Fruit fly (Drosophila melanogaster) whole organism, embryonic: ENCODE results near the gene CG33124.

ENCODE experiments used
- C15 ChIP-seq: fragments of 200-800 bp; sonication (Bioruptor generic); IDR thresholded peaks from 3 replicates; pipeline ENCODE4 v1.3.6; 2022; ENCODE audit warnings: missing biosample characterization, missing genetic modification characterization
- CG10147 ChIP-seq: fragments of 200-800 bp; sonication (Bioruptor generic); optimal IDR thresholded peaks from 2 replicates; lab custom pipeline; 2019; ENCODE audit warnings: missing biosample characterization, mild to moderate bottlenecking, missing genetic modification characterization, moderate library complexity
- CG11696 ChIP-seq: fragments of 200-800 bp; sonication (Bioruptor generic); IDR thresholded peaks from 2 replicates; pipeline ENCODE4 v1.3.6; 2022; ENCODE audit warnings: missing biosample characterization, missing genetic modification characterization
- CG11723 ChIP-seq: fragments of 200-800 bp; sonication (Bioruptor generic); optimal IDR thresholded peaks from 2 replicates; lab custom pipeline; 2017; ENCODE audit warnings: missing biosample characterization, mild to moderate bottlenecking, missing genetic modification characterization
- CG12942 ChIP-seq: fragments of 200-800 bp; sonication (Bioruptor generic); optimal IDR thresholded peaks from 3 replicates; lab custom pipeline; 2016; ENCODE audit warnings: missing biosample characterization, missing genetic modification characterization
- CG15073 ChIP-seq: fragments of 200-800 bp; sonication (Bioruptor generic); optimal IDR thresholded peaks from 2 replicates; lab custom pipeline; 2016; ENCODE audit warnings: missing biosample characterization, missing genetic modification characterization
- CG1647 ChIP-seq: fragments of 200-800 bp; sonication (Bioruptor generic); optimal IDR thresholded peaks from 3 replicates; lab custom pipeline; 2016; ENCODE audit warnings: missing biosample characterization, missing genetic modification characterization
- CG1832 ChIP-seq: fragments of 200-800 bp; sonication (Bioruptor generic); optimal IDR thresholded peaks from 2 replicates; lab custom pipeline; 2017; ENCODE audit warnings: missing biosample characterization, mild to moderate bottlenecking, missing genetic modification characterization, inconsistent platforms
- CG18599 ChIP-seq: fragments of 200-800 bp; sonication (Bioruptor generic); optimal IDR thresholded peaks from 3 replicates; lab custom pipeline; 2017; ENCODE audit warnings: missing biosample characterization, missing genetic modification characterization, mild to moderate bottlenecking, moderate library complexity, missing genetic modification reagents
- CG2116 ChIP-seq: fragments of 200-800 bp; sonication (Bioruptor generic); optimal IDR thresholded peaks from 3 replicates; lab custom pipeline; 2018; ENCODE audit warnings: missing biosample characterization, mild to moderate bottlenecking, missing genetic modification characterization
- CG2199 ChIP-seq: fragments of 200-800 bp; sonication (Bioruptor generic); IDR thresholded peaks from 3 replicates; pipeline ENCODE4 v1.3.6; 2022; ENCODE audit warnings: missing biosample characterization, missing genetic modification characterization
- CG3847 ChIP-seq: fragments of 200-800 bp; sonication (Bioruptor generic); IDR thresholded peaks from 2 replicates; pipeline ENCODE4 v1.3.6; 2022; ENCODE audit warnings: missing biosample characterization, missing genetic modification characterization
- CG3995 ChIP-seq: fragments of 200-800 bp; sonication (Bioruptor generic); optimal IDR thresholded peaks from 3 replicates; lab custom pipeline; 2016; ENCODE audit warnings: missing biosample characterization, missing genetic modification characterization
- CG6654 ChIP-seq: fragments of 200-800 bp; sonication (Bioruptor generic); optimal IDR thresholded peaks from 2 replicates; lab custom pipeline; 2017; ENCODE audit warnings: missing biosample characterization, mild to moderate bottlenecking, missing genetic modification characterization
- CG7745 ChIP-seq: fragments of 200-800 bp; sonication (Bioruptor generic); optimal IDR thresholded peaks from 2 replicates; lab custom pipeline; 2018; ENCODE audit warnings: missing biosample characterization, mild to moderate bottlenecking, missing genetic modification characterization, moderate library complexity
- Drgx ChIP-seq: fragments of 200-800 bp; sonication (Bioruptor generic); IDR thresholded peaks from 2 replicates; pipeline ENCODE4 v1.3.6; 2022; ENCODE audit warnings: missing biosample characterization, missing genetic modification characterization
- Elba2 ChIP-seq: fragments of 200-800 bp; sonication (Bioruptor generic); optimal IDR thresholded peaks from 3 replicates; lab custom pipeline; 2016; ENCODE audit warnings: missing biosample characterization, missing genetic modification characterization
- Ets97D ChIP-seq: fragments of 200-800 bp; sonication (Bioruptor generic); optimal IDR thresholded peaks from 3 replicates; lab custom pipeline; 2016; ENCODE audit warnings: missing biosample characterization, missing genetic modification characterization
- Fer1 ChIP-seq: fragments of 200-800 bp; sonication (Bioruptor generic); optimal IDR thresholded peaks from 2 replicates; lab custom pipeline; 2017; ENCODE audit warnings: missing biosample characterization, mild to moderate bottlenecking, missing genetic modification characterization
- HLH3B ChIP-seq: fragments of 200-800 bp; sonication (Bioruptor generic); IDR thresholded peaks from 2 replicates; pipeline ENCODE4 v1.3.6; 2022; ENCODE audit warnings: missing biosample characterization, missing genetic modification characterization
- Hr3 ChIP-seq: fragments of 200-800 bp; sonication (Bioruptor generic); optimal IDR thresholded peaks from 3 replicates; lab custom pipeline; 2016; ENCODE audit warnings: missing biosample characterization, missing genetic modification characterization
- Hr51 ChIP-seq, 2 experiments: fragments of 200-800 bp; sonication (Bioruptor generic); optimal IDR thresholded peaks; 2 replicates in 1 of 2; 3 replicates in 1 of 2; lab custom pipeline; 2016 to 2018; ENCODE audit warnings: missing biosample characterization in 2 of 2, missing genetic modification characterization in 2 of 2, mild to moderate bottlenecking in 1 of 2, moderate library complexity in 1 of 2
- Jarid2 ChIP-seq: fragments of 200-800 bp; sonication (Bioruptor generic); optimal IDR thresholded peaks from 3 replicates; lab custom pipeline; 2017; ENCODE audit warnings: mild to moderate bottlenecking, missing biosample characterization, missing genetic modification reagents, missing genetic modification characterization
- MESR4 ChIP-seq: fragments of 200-800 bp; sonication (Bioruptor generic); optimal IDR thresholded peaks from 2 replicates; lab custom pipeline; 2018; ENCODE audit warnings: missing biosample characterization, mild to moderate bottlenecking, missing genetic modification characterization, moderate library complexity
- Neu2 ChIP-seq: fragments of 200-800 bp; sonication (Bioruptor generic); optimal IDR thresholded peaks from 3 replicates; lab custom pipeline; 2016; ENCODE audit warnings: missing biosample characterization, missing genetic modification characterization, borderline replicate concordance
- Sox102F ChIP-seq: fragments of 200-800 bp; sonication (Bioruptor generic); optimal IDR thresholded peaks from 2 replicates; lab custom pipeline; 2018; ENCODE audit warnings: missing biosample characterization, mild to moderate bottlenecking, missing genetic modification characterization, moderate library complexity
- Spps ChIP-seq: fragments of 200-800 bp; sonication (Bioruptor generic); optimal IDR thresholded peaks from 2 replicates; lab custom pipeline; 2018; ENCODE audit warnings: missing biosample characterization, mild to moderate bottlenecking, missing genetic modification characterization
- Ssrp ChIP-seq: fragments of 200-800 bp; sonication (Bioruptor generic); optimal IDR thresholded peaks from 2 replicates; lab custom pipeline; 2018; ENCODE audit warnings: missing biosample characterization, mild to moderate bottlenecking, missing genetic modification characterization, moderate library complexity
- Taf1 ChIP-seq: fragments of 200-800 bp; sonication (Bioruptor generic); IDR thresholded peaks from 2 replicates; pipeline ENCODE4 v1.3.6; 2022; ENCODE audit warnings: missing biosample characterization, missing genetic modification characterization
- Tbp ChIP-seq: fragments of >200 bp; optimal IDR thresholded peaks from 2 replicates; lab custom pipeline; 2018; ENCODE audit warnings: missing biosample characterization, missing genetic modification characterization
- ara ChIP-seq: fragments of 200-800 bp; sonication (Bioruptor generic); IDR thresholded peaks from 2 replicates; pipeline ENCODE4 v1.3.6; 2022; ENCODE audit warnings: missing biosample characterization, missing genetic modification characterization
- ase ChIP-seq: fragments of 200-800 bp; sonication (Bioruptor generic); IDR thresholded peaks from 3 replicates; pipeline ENCODE4 v1.3.6; 2022; ENCODE audit warnings: missing biosample characterization, missing genetic modification characterization
- bowl ChIP-seq: fragments of 200-800 bp; sonication (Bioruptor generic); IDR thresholded peaks from 2 replicates; pipeline ENCODE4 v1.3.6; 2022; ENCODE audit warnings: missing biosample characterization, missing genetic modification characterization
- crp ChIP-seq, 2 experiments: fragments of 200-800 bp; sonication (Bioruptor generic); optimal IDR thresholded peaks; 2 replicates in 1 of 2; 3 replicates in 1 of 2; lab custom pipeline; 2017; ENCODE audit warnings: missing biosample characterization in 2 of 2, missing genetic modification characterization in 2 of 2, mild to moderate bottlenecking in 1 of 2, moderate library complexity in 1 of 2
- cwo ChIP-seq: fragments of 200-800 bp; sonication (Bioruptor generic); optimal IDR thresholded peaks from 3 replicates; lab custom pipeline; 2017; ENCODE audit warnings: missing biosample characterization, missing genetic modification characterization, mild to moderate bottlenecking, moderate library complexity, missing genetic modification reagents
- danr ChIP-seq: fragments of 200-800 bp; sonication (Bioruptor generic); IDR thresholded peaks from 2 replicates; pipeline ENCODE4 v1.3.6; 2022; ENCODE audit warnings: missing biosample characterization, missing genetic modification characterization
- dpn ChIP-seq, 2 experiments: fragments of 200-800 bp; sonication (Bioruptor generic); optimal IDR thresholded peaks; 3 replicates each; lab custom pipeline; 2016; ENCODE audit warnings: missing biosample characterization in 2 of 2, missing genetic modification characterization in 2 of 2
- fd96Cb ChIP-seq: fragments of 200-800 bp; sonication (Bioruptor generic); optimal IDR thresholded peaks from 2 replicates; lab custom pipeline; 2018; ENCODE audit warnings: missing biosample characterization, mild to moderate bottlenecking, missing genetic modification characterization, moderate library complexity
- gsb-n ChIP-seq: fragments of 200-800 bp; sonication (Bioruptor generic); optimal IDR thresholded peaks from 3 replicates; lab custom pipeline; 2018; ENCODE audit warnings: missing biosample characterization, mild to moderate bottlenecking, missing genetic modification characterization
- lola ChIP-seq, 3 experiments: fragments of >200 bp in 2 of 3; fragments of 200-800 bp in 1 of 3; sonication (Bioruptor generic) in 1 of 3; optimal IDR thresholded peaks; 2 replicates each; lab custom pipeline; 2017 to 2019; ENCODE audit warnings: missing biosample characterization in 3 of 3, missing genetic modification characterization in 3 of 3, mild to moderate bottlenecking in 1 of 3, moderate library complexity in 1 of 3
- mld ChIP-seq: fragments of 200-800 bp; sonication (Bioruptor generic); IDR thresholded peaks from 3 replicates; pipeline ENCODE4 v1.3.6; 2022; ENCODE audit warnings: missing biosample characterization, missing genetic modification characterization; ENCODE audit not compliant: partially characterized antibody
- nau ChIP-seq: fragments of 200-800 bp; sonication (Bioruptor generic); optimal IDR thresholded peaks from 3 replicates; lab custom pipeline; 2017; ENCODE audit warnings: missing biosample characterization, mild to moderate bottlenecking, missing genetic modification characterization, missing genetic modification reagents
- nom ChIP-seq: fragments of 200-800 bp; sonication (Bioruptor generic); optimal IDR thresholded peaks from 2 replicates; lab custom pipeline; 2017; ENCODE audit warnings: missing biosample characterization, missing genetic modification characterization, mild to moderate bottlenecking, moderate library complexity, missing genetic modification reagents
- p53 ChIP-seq: fragments of 200-800 bp; sonication (Bioruptor generic); optimal IDR thresholded peaks from 2 replicates; lab custom pipeline; 2016; ENCODE audit warnings: missing biosample characterization, missing genetic modification characterization
- pzg ChIP-seq: fragments of 200-800 bp; sonication (Bioruptor generic); optimal IDR thresholded peaks from 3 replicates; lab custom pipeline; 2018; ENCODE audit warnings: missing biosample characterization, mild to moderate bottlenecking, missing genetic modification characterization, moderate library complexity
- repo ChIP-seq: fragments of 200-800 bp; sonication (Bioruptor generic); optimal IDR thresholded peaks from 2 replicates; lab custom pipeline; 2016; ENCODE audit warnings: missing biosample characterization, missing genetic modification characterization
- slbo ChIP-seq: fragments of 200-800 bp; sonication (Bioruptor generic); IDR thresholded peaks from 2 replicates; pipeline ENCODE4 v1.3.6; 2022; ENCODE audit warnings: missing biosample characterization, missing genetic modification characterization
- unpg ChIP-seq: fragments of 200-800 bp; sonication (Bioruptor generic); optimal IDR thresholded peaks from 3 replicates; lab custom pipeline; 2018; ENCODE audit warnings: missing biosample characterization, mild to moderate bottlenecking, missing genetic modification characterization, moderate library complexity
- wek ChIP-seq: fragments of 200-800 bp; sonication (Bioruptor generic); optimal IDR thresholded peaks from 3 replicates; lab custom pipeline; 2018; ENCODE audit warnings: missing biosample characterization, mild to moderate bottlenecking, missing genetic modification characterization, moderate library complexity

CG33124 gene

DNA sequence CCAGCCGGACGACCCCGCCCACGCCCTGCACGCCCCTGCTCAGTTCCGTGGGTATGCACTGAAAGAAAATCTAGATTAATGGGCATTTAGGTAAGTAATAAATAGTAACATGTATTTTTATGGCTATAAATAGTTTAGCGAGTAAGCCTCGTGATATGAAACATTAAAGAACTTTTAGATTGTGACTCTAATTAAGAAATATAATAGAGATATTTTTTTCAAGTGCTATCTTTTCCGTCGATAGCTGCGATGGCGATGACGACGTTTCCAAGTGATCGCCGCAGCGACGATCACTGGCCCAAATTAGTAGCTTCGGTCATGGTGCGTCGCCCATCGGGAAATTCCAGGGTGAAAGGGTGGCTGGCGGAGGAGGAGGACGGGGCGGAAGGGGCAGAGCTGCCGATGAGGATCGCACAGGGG, 28.8 kb downstream of the CG33124 start (continued):
- TF ChIP-seq dpn (GFP tag; optimal IDR thresholded peaks at IDR 0.05; lab: Kevin White, UChicago) = peak; percentile 66 to 80
- TF ChIP-seq CG1647 = peak; percentile 80
- TF ChIP-seq wek (GFP tag; lab: Kevin White, UChicago) = peak; percentile 66
- peak; percentile 86 for TF ChIP-seq Drgx (GFP tag; lab: Robert Waterston, UW)
- peak; percentile 82 for TF ChIP-seq CG12942 (GFP tag; lab: Kevin White, UChicago)
- TF ChIP-seq crp (GFP tag; optimal IDR thresholded peaks at IDR 0.05; lab: Kevin White, UChicago) = peak in 1 of 2 experiments; percentile 37
- peak; percentile 72 for TF ChIP-seq CG10147 (GFP tag; lab: Kevin White, UChicago)
- peak; percentile 96 for TF ChIP-seq Sox102F
- peak; percentile 62 for TF ChIP-seq Ets97D (GFP tag; lab: Kevin White, UChicago)
- TF ChIP-seq CG2199 (GFP tag; lab: Robert Waterston, UW) = peak; percentile 80; the same call in 2 of the 3 replicates
- TF ChIP-seq danr = peak; percentile 70
- TF ChIP-seq lola (GFP tag; optimal IDR thresholded peaks at IDR 0.05; lab: Kevin White, UChicago) = peak in 1 of 3 experiments; percentile 93
- TF ChIP-seq gsb-n (tag; lab: Kevin White, UChicago) = peak; percentile 93
- peak; percentile 91 for TF ChIP-seq Spps
- TF ChIP-seq cwo (GFP tag; lab: Kevin White, UChicago) = peak; percentile 82
- TF ChIP-seq nau (GFP tag; lab: Kevin White, UChicago) = peak; percentile 81
- peak; percentile 93 for TF ChIP-seq Ssrp (tag; lab: Kevin White, UChicago)
- TF ChIP-seq Elba2 (GFP tag; lab: Kevin White, UChicago) = peak; percentile 29
- peak; percentile 84 for TF ChIP-seq slbo (GFP tag; lab: Robert Waterston, UW)
- TF ChIP-seq repo (GFP tag; lab: Kevin White, UChicago) = peak; percentile 75
- TF ChIP-seq CG3995 (GFP tag; lab: Kevin White, UChicago) = no peak
- TF ChIP-seq Taf1 (GFP tag; lab: Robert Waterston, UW) = peak; percentile 44; the same call in 1 of the 2 replicates
- TF ChIP-seq HLH3B = peak; percentile 94
- TF ChIP-seq Jarid2 (GFP tag; lab: Kevin White, UChicago) = peak; percentile 57
- TF ChIP-seq bowl = peak; percentile 39; the same call in 1 of the 2 replicates
- peak; percentile 78 for TF ChIP-seq nom (GFP tag; lab: Kevin White, UChicago)
- TF ChIP-seq CG1832 = no peak
- TF ChIP-seq CG6654 (GFP tag; lab: Kevin White, UChicago) = peak; percentile 82
- TF ChIP-seq unpg (GFP tag; lab: Kevin White, UChicago) = peak; percentile 95
- TF ChIP-seq Hr51 (GFP tag; optimal IDR thresholded peaks at IDR 0.05; lab: Kevin White, UChicago) = peak; percentile 64 to 94
- peak; percentile 19 for TF ChIP-seq CG7745 (tag; lab: Kevin White, UChicago)
- peak; percentile 55 for TF ChIP-seq CG15073
- TF ChIP-seq C15 (GFP tag; lab: Robert Waterston, UW) = 0 out of 3 replicates have a peak, but pooled peaks have one; percentile 59
- TF ChIP-seq ase (GFP tag; lab: Robert Waterston, UW) = peak; percentile 90
- TF ChIP-seq mld (GFP tag; lab: Robert Waterston, UW) = no peak
- TF ChIP-seq ara (GFP tag; lab: Robert Waterston, UW) = peak; percentile 94
- TF ChIP-seq CG11696 (GFP tag; lab: Robert Waterston, UW) = peak; percentile 85
- TF ChIP-seq Tbp (GFP tag; lab: Kevin White, UChicago) = no peak
- TF ChIP-seq Neu2 (GFP tag; lab: Kevin White, UChicago) = no peak
- peak; percentile 20 for TF ChIP-seq CG2116 (GFP tag; lab: Kevin White, UChicago)
- no peak for TF ChIP-seq pzg (GFP tag; lab: Kevin White, UChicago)
- peak; percentile 43 for TF ChIP-seq MESR4
- peak; percentile 81 for TF ChIP-seq CG3847 (GFP tag; lab: Robert Waterston, UW)
- TF ChIP-seq p53 (GFP tag; lab: Kevin White, UChicago) = peak; percentile 22
- TF ChIP-seq CG18599 (GFP tag; lab: Kevin White, UChicago) = peak; percentile 89
- peak; percentile 88 for TF ChIP-seq Fer1
- TF ChIP-seq fd96Cb (tag; lab: Kevin White, UChicago) = peak; percentile 94
- TF ChIP-seq Hr3 (GFP tag; lab: Kevin White, UChicago) = peak; percentile 83
- peak; percentile 85 for TF ChIP-seq CG11723 (GFP tag; lab: Kevin White, UChicago)
